Worm (Caenorhabditis elegans): ENCODE results near the gene F57F4.2.

DNA sequence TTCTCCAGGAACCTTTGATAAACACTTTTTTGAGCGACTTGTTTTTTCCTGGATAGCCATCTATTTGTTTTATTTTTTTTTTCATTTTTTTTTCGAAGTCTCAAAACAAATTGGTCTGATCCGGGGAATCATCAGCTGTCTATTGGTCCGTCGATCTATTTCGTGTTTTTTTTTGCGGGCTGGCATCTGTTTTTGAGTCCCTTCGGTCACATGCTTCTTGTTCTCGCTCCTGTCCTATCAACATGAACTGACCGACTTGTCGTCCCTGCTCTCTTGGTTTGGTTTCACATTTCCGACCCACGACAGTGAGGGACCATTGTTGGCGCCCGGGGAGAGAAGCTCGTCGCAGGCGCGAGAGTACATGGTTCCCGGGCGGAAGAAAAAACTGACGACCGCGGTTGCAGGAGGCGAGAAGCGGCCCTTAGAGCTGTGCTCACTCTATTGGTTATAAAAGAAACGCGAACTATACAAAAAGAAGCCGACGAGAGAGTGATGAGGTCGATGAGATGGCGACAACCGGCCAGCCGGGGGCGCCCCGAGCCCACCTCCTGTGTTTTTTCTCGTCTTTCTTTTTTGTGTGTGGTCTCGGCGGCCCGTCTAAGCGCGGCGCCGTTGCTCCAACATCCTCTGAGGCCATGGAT, 44.9 kb downstream of the F57F4.2 start:
- TF ChIP-seq nhr-11 (tag; optimal IDR thresholded peaks at IDR 0.05): no peak
- no peak for TF ChIP-seq ama-1 (optimal IDR thresholded peaks at IDR 0.05)

Measured in whole organism, L3 larva.